Worm (Caenorhabditis elegans): ENCODE results near the gene Y53C12A.7.

The Y53C12A.7 gene

DNA sequence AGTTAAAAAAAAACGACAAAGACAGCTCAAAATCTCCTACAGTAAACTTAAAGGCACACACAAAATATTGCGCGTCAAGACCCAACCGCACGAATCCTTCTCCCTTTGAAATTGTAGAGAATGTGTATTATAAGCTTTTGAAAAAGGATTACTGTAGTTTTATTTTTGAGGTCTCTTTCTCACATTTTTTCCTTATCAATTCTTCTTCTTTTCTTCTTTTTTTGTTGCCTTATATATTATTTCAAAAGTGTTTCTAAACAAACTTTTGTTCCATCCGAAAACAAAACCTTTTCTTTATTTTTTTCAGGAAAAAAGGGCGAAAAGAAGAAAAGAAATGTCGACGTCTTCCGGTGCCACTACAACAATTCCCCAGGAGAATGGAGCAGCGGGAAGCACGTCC, 19.9 kb upstream of the Y53C12A.7 start, which contains the start of gene ZK1320.13:
Gene ZK1320.13 (plus strand): TSS at position 301 of the 400 bp plus-strand sequence.
- no peak for TF ChIP-seq nhr-237 (tag; optimal IDR thresholded peaks at IDR 0.05)
- TF ChIP-seq tbx-2 (tag; optimal IDR thresholded peaks at IDR 0.05): no peak
- no peak for TF ChIP-seq nhr-77 (tag; optimal IDR thresholded peaks at IDR 0.05)
- TF ChIP-seq unc-62 (GFP tag; optimal IDR thresholded peaks at IDR 0.05): no peak
- TF ChIP-seq fkh-2 (tag; optimal IDR thresholded peaks at IDR 0.05): no peak
- TF ChIP-seq sea-2 (GFP tag; optimal IDR thresholded peaks at IDR 0.05): no peak
- no peak for TF ChIP-seq lin-39 (tag; optimal IDR thresholded peaks at IDR 0.05)
- no peak for TF ChIP-seq eor-1 (tag; optimal IDR thresholded peaks at IDR 0.05)
- no peak for TF ChIP-seq ceh-28 (tag; optimal IDR thresholded peaks at IDR 0.05)
- no peak for TF ChIP-seq ztf-11 (tag; optimal IDR thresholded peaks at IDR 0.05)
- TF ChIP-seq daf-12 (tag; optimal IDR thresholded peaks at IDR 0.05): no peak
- TF ChIP-seq nhr-25 (tag; optimal IDR thresholded peaks at IDR 0.05): no peak
- no peak for TF ChIP-seq snpc-4 (tag; optimal IDR thresholded peaks at IDR 0.05)
- TF ChIP-seq ceh-9 (tag; optimal IDR thresholded peaks at IDR 0.05): no peak
- no peak for TF ChIP-seq pqm-1 (tag; optimal IDR thresholded peaks at IDR 0.05)
- TF ChIP-seq mml-1 (tag; optimal IDR thresholded peaks at IDR 0.05): no peak

ce11 chrII:9682044-9682443, 18.3 kb upstream of the Y53C12A.7 start:
- TF ChIP-seq fkh-10 (GFP tag; optimal IDR thresholded peaks at IDR 0.05) (peak; percentile 68), tbx-2 (tag; optimal IDR thresholded peaks at IDR 0.05) (no peak)

ce11 chrII:9684175-9684574, 16.2 kb upstream of the Y53C12A.7 start:
- TF ChIP-seq ama-1 (optimal IDR thresholded peaks at IDR 0.05): peak; percentile 50
- TF ChIP-seq pha-4 (tag; optimal IDR thresholded peaks at IDR 0.05): no peak

ce11 chrII:9686663-9687193, 13.6 kb upstream of the Y53C12A.7 start, which contains the start of gene ZK1320.9:
Gene ZK1320.9 (minus strand): TSS chrII:9686713.
- TF ChIP-seq fkh-2 (tag; optimal IDR thresholded peaks at IDR 0.05) (no peak), lin-15B (tag; optimal IDR thresholded peaks at IDR 0.05) (peak; percentile 13), zag-1 (tag; optimal IDR thresholded peaks at IDR 0.05) (no peak), pha-4 (tag; optimal IDR thresholded peaks at IDR 0.05) (peak; percentile 33), nhr-12 (tag; optimal IDR thresholded peaks at IDR 0.05) (no peak), egl-27 (tag; optimal IDR thresholded peaks at IDR 0.05) (no peak), nhr-25 (tag; optimal IDR thresholded peaks at IDR 0.05) (peak; percentile 18), lsy-12 (tag; optimal IDR thresholded peaks at IDR 0.05) (no peak), mml-1 (tag; optimal IDR thresholded peaks at IDR 0.05) (no peak), ztf-4 (tag; optimal IDR thresholded peaks at IDR 0.05) (no peak), skn-1 (tag; optimal IDR thresholded peaks at IDR 0.05) (no peak), elt-2 (tag; optimal IDR thresholded peaks at IDR 0.05) (peak; percentile 50), elt-1 (tag; optimal IDR thresholded peaks at IDR 0.05) (no peak), fos-1 (tag; optimal IDR thresholded peaks at IDR 0.05) (no peak), nhr-76 (tag; optimal IDR thresholded peaks at IDR 0.05) (peak; percentile 59), ztf-11 (tag; optimal IDR thresholded peaks at IDR 0.05) (no peak)

ce11 chrII:9690067-9690632, 10.2 kb upstream of the Y53C12A.7 start:
- TF ChIP-seq fkh-2 (tag; optimal IDR thresholded peaks at IDR 0.05) (no peak), fkh-10 (GFP tag; optimal IDR thresholded peaks at IDR 0.05) (peak; percentile 96)

- TF ChIP-seq egl-27 (tag; optimal IDR thresholded peaks at IDR 0.05): no peak
- TF ChIP-seq elt-1 (tag; optimal IDR thresholded peaks at IDR 0.05): no peak
- TF ChIP-seq lin-15B (tag; optimal IDR thresholded peaks at IDR 0.05): no peak
- TF ChIP-seq nhr-12 (tag; optimal IDR thresholded peaks at IDR 0.05): no peak
- no peak for TF ChIP-seq ZK546.5 (tag; optimal IDR thresholded peaks at IDR 0.05)
- TF ChIP-seq nhr-237 (tag; optimal IDR thresholded peaks at IDR 0.05): no peak
- no peak for TF ChIP-seq daf-12 (tag; optimal IDR thresholded peaks at IDR 0.05)
- TF ChIP-seq sea-2 (GFP tag; optimal IDR thresholded peaks at IDR 0.05): no peak
- TF ChIP-seq unc-39 (tag; optimal IDR thresholded peaks at IDR 0.05): no peak
- TF ChIP-seq ceh-28 (tag; optimal IDR thresholded peaks at IDR 0.05): no peak
- TF ChIP-seq nhr-76 (tag; optimal IDR thresholded peaks at IDR 0.05): no peak
- TF ChIP-seq zag-1 (tag; optimal IDR thresholded peaks at IDR 0.05): no peak
- TF ChIP-seq lin-39 (tag; optimal IDR thresholded peaks at IDR 0.05): no peak
- TF ChIP-seq pha-4 (tag; optimal IDR thresholded peaks at IDR 0.05): no peak
- TF ChIP-seq lsy-12 (tag; optimal IDR thresholded peaks at IDR 0.05): no peak
- TF ChIP-seq ceh-16 (tag; optimal IDR thresholded peaks at IDR 0.05): no peak
Observed at ce11 chrII:9691839-9692238, 8.5 kb upstream of the Y53C12A.7 start, which contains the start of gene nlp-11. Gene nlp-11 (minus strand): TSS chrII:9691939.
